Fruit fly (Drosophila melanogaster) whole organism, embryonic: ENCODE results near the gene CG31223.

ENCODE experiments used
- ATbp ChIP-seq: fragments of 200-800 bp; sonication (Bioruptor generic); optimal IDR thresholded peaks from 2 replicates; lab custom pipeline; 2017; ENCODE audit warnings: missing biosample characterization, mild to moderate bottlenecking, missing genetic modification characterization, missing genetic modification reagents
- Awh ChIP-seq: fragments of 200-800 bp; sonication (Bioruptor generic); IDR thresholded peaks from 2 replicates; pipeline ENCODE4, ENCODE4 v1.3.6; 2022; ENCODE audit warnings: missing biosample characterization, missing genetic modification characterization
- BEAF-32 ChIP-seq: fragments of 200-800 bp; sonication (Bioruptor generic); optimal IDR thresholded peaks from 3 replicates; lab custom pipeline; 2017; ENCODE audit warnings: missing biosample characterization, missing genetic modification characterization, mild to moderate bottlenecking, moderate library complexity, missing genetic modification reagents
- CG11398 ChIP-seq: fragments of 200-800 bp; sonication (Bioruptor generic); optimal IDR thresholded peaks from 2 replicates; lab custom pipeline; 2016; ENCODE audit warnings: missing biosample characterization, missing genetic modification characterization
- CG11695 ChIP-seq: fragments of 200-800 bp; sonication (Bioruptor generic); IDR thresholded peaks from 3 replicates; pipeline ENCODE4 v1.3.6; 2022; ENCODE audit warnings: missing biosample characterization, missing genetic modification characterization
- CG13123 ChIP-seq: fragments of 200-800 bp; sonication (Bioruptor generic); optimal IDR thresholded peaks from 2 replicates; lab custom pipeline; 2016; ENCODE audit warnings: missing biosample characterization, missing genetic modification characterization
- CG13287 ChIP-seq: fragments of 200-800 bp; sonication (Bioruptor generic); IDR thresholded peaks from 2 replicates; pipeline ENCODE4 v1.3.6; 2022; ENCODE audit warnings: missing biosample characterization, missing genetic modification characterization; ENCODE audit not compliant: partially characterized antibody
- CG15011 ChIP-seq: fragments of 200-800 bp; sonication (Bioruptor generic); optimal IDR thresholded peaks from 3 replicates; lab custom pipeline; 2018; ENCODE audit warnings: missing biosample characterization, mild to moderate bottlenecking, missing genetic modification characterization
- CG15601 ChIP-seq: fragments of 200-800 bp; sonication (Bioruptor generic); optimal IDR thresholded peaks from 3 replicates; lab custom pipeline; 2019; ENCODE audit warnings: missing biosample characterization, mild to moderate bottlenecking, missing genetic modification characterization, moderate library complexity
- CG1647 ChIP-seq: fragments of 200-800 bp; sonication (Bioruptor generic); optimal IDR thresholded peaks from 3 replicates; lab custom pipeline; 2016; ENCODE audit warnings: missing biosample characterization, missing genetic modification characterization
- CG17361 ChIP-seq: fragments of 200-800 bp; sonication (Bioruptor generic); IDR thresholded peaks from 3 replicates; pipeline ENCODE4 v1.3.6; 2022; ENCODE audit warnings: missing biosample characterization, missing genetic modification characterization
- CG17568 ChIP-seq: fragments of 200-800 bp; sonication (Bioruptor generic); optimal IDR thresholded peaks from 2 replicates; lab custom pipeline; 2018; ENCODE audit warnings: missing biosample characterization, mild to moderate bottlenecking, missing genetic modification characterization, moderate library complexity
- CG17829 ChIP-seq: fragments of 200-800 bp; optimal IDR thresholded peaks from 2 replicates; lab custom pipeline; 2019; ENCODE audit warnings: missing biosample characterization, mild to moderate bottlenecking, missing genetic modification characterization, moderate library complexity
- CG18599 ChIP-seq: fragments of 200-800 bp; sonication (Bioruptor generic); optimal IDR thresholded peaks from 3 replicates; lab custom pipeline; 2017; ENCODE audit warnings: missing biosample characterization, missing genetic modification characterization, mild to moderate bottlenecking, moderate library complexity, missing genetic modification reagents
- CG31365 ChIP-seq: fragments of 200-800 bp; sonication (Bioruptor generic); optimal IDR thresholded peaks from 2 replicates; lab custom pipeline; 2018; ENCODE audit warnings: missing biosample characterization, mild to moderate bottlenecking, missing genetic modification characterization
- CG31441 ChIP-seq: fragments of 200-800 bp; sonication (Bioruptor generic); IDR thresholded peaks from 2 replicates; pipeline ENCODE4 v1.3.6; 2022; ENCODE audit warnings: missing biosample characterization, missing genetic modification characterization
- CG34224 ChIP-seq: fragments of 200-800 bp; sonication (Bioruptor generic); IDR thresholded peaks from 3 replicates; pipeline ENCODE4 v1.3.6; 2022; ENCODE audit warnings: missing biosample characterization, missing genetic modification characterization; ENCODE audit not compliant: partially characterized antibody
- CG34422 ChIP-seq: fragments of 200-800 bp; sonication (Bioruptor generic); IDR thresholded peaks from 3 replicates; pipeline ENCODE4 v1.3.6; 2022; ENCODE audit warnings: missing biosample characterization, missing genetic modification characterization
- CG43689 ChIP-seq: fragments of 200-800 bp; sonication (Bioruptor generic); IDR thresholded peaks from 2 replicates; pipeline ENCODE4 v1.3.6; 2022; ENCODE audit warnings: missing biosample characterization, missing genetic modification characterization
- CG8281 ChIP-seq: fragments of 200-800 bp; sonication (Bioruptor generic); optimal IDR thresholded peaks from 2 replicates; lab custom pipeline; 2018; ENCODE audit warnings: missing biosample characterization, mild to moderate bottlenecking, missing genetic modification characterization, moderate library complexity
- CG8388 ChIP-seq: fragments of 200-800 bp; sonication (Bioruptor generic); optimal IDR thresholded peaks from 2 replicates; lab custom pipeline; 2019; ENCODE audit warnings: missing biosample characterization, mild to moderate bottlenecking, missing genetic modification characterization, moderate library complexity
- CG9797 ChIP-seq: fragments of 200-800 bp; sonication (Bioruptor generic); optimal IDR thresholded peaks from 3 replicates; lab custom pipeline; 2018; ENCODE audit warnings: missing biosample characterization, mild to moderate bottlenecking, missing genetic modification characterization
- CkIIα-i1 ChIP-seq: fragments of 200-800 bp; sonication (Bioruptor generic); IDR thresholded peaks from 2 replicates; pipeline ENCODE4 v1.3.6; 2022; ENCODE audit warnings: missing biosample characterization, missing genetic modification characterization
- Dek ChIP-seq: fragments of 200-800 bp; sonication (Bioruptor generic); optimal IDR thresholded peaks from 3 replicates; lab custom pipeline; 2019; ENCODE audit warnings: missing biosample characterization, mild to moderate bottlenecking, missing genetic modification characterization, moderate library complexity
- Dref ChIP-seq: fragments of 200-800 bp; sonication (Bioruptor generic); IDR thresholded peaks from 2 replicates; pipeline ENCODE4 v1.3.6; 2022; ENCODE audit warnings: missing biosample characterization, missing genetic modification characterization
- Drgx ChIP-seq: fragments of 200-800 bp; sonication (Bioruptor generic); IDR thresholded peaks from 2 replicates; pipeline ENCODE4 v1.3.6; 2022; ENCODE audit warnings: missing biosample characterization, missing genetic modification characterization
- H2.0 ChIP-seq: fragments of 200-800 bp; sonication (Bioruptor generic); IDR thresholded peaks from 2 replicates; pipeline ENCODE4 v1.3.6; 2022; ENCODE audit warnings: missing biosample characterization, missing genetic modification characterization
- NC2α ChIP-seq: fragments of 200-800 bp; sonication (Bioruptor generic); optimal IDR thresholded peaks from 2 replicates; lab custom pipeline; 2016; ENCODE audit warnings: missing biosample characterization, missing genetic modification characterization
- Nf-YB ChIP-seq: fragments of 200-800 bp; sonication (Bioruptor generic); optimal IDR thresholded peaks from 3 replicates; lab custom pipeline; 2019; ENCODE audit warnings: missing biosample characterization, mild to moderate bottlenecking, missing genetic modification characterization, moderate library complexity
- NfI ChIP-seq: fragments of 200-800 bp; sonication (Bioruptor generic); optimal IDR thresholded peaks from 3 replicates; lab custom pipeline; 2018; ENCODE audit warnings: missing biosample characterization, mild to moderate bottlenecking, missing genetic modification characterization, moderate library complexity
- Rfx ChIP-seq: fragments of 200-800 bp; sonication (Bioruptor generic); IDR thresholded peaks from 2 replicates; pipeline ENCODE4 v1.3.6; 2022; ENCODE audit warnings: missing biosample characterization, missing genetic modification characterization
- Tbp ChIP-seq: fragments of >200 bp; optimal IDR thresholded peaks from 2 replicates; lab custom pipeline; 2018; ENCODE audit warnings: missing biosample characterization, missing genetic modification characterization
- abd-A ChIP-seq: fragments of 200-800 bp; sonication (Bioruptor generic); optimal IDR thresholded peaks from 3 replicates; lab custom pipeline; 2019; ENCODE audit warnings: missing biosample characterization, mild to moderate bottlenecking, missing genetic modification characterization, moderate library complexity
- az2 ChIP-seq: fragments of 200-800 bp; sonication (Bioruptor generic); optimal IDR thresholded peaks from 3 replicates; lab custom pipeline; 2016; ENCODE audit warnings: missing biosample characterization, missing genetic modification characterization
- br ChIP-seq: fragments of >200 bp; optimal IDR thresholded peaks from 2 replicates; lab custom pipeline; 2017
- cad ChIP-seq: fragments of >200 bp; optimal IDR thresholded peaks from 2 replicates; lab custom pipeline; 2017; ENCODE audit warnings: missing biosample characterization, missing genetic modification characterization
- cas ChIP-seq: fragments of 200-800 bp; sonication (Bioruptor generic); IDR thresholded peaks from 2 replicates; pipeline ENCODE4 v1.3.6; 2022; ENCODE audit warnings: missing biosample characterization, missing genetic modification characterization
- caup ChIP-seq: fragments of 200-800 bp; sonication (Bioruptor generic); optimal IDR thresholded peaks from 3 replicates; lab custom pipeline; 2017; ENCODE audit warnings: missing biosample characterization, mild to moderate bottlenecking, missing genetic modification characterization, moderate library complexity; ENCODE audit not compliant: severe bottlenecking
- chn ChIP-seq: fragments of 200-800 bp; sonication (Bioruptor generic); optimal IDR thresholded peaks from 2 replicates; lab custom pipeline; 2016; ENCODE audit warnings: missing biosample characterization, missing genetic modification characterization
- esg ChIP-seq: fragments of 200-800 bp; sonication (Bioruptor generic); conservative IDR thresholded peaks from 2 replicates; pipeline ENCODE4 v1.3.6; 2022; ENCODE audit warnings: missing biosample characterization, missing genetic modification characterization
- eve ChIP-seq, 2 experiments: fragments of >200 bp; optimal IDR thresholded peaks; 2 replicates each; lab custom pipeline; 2017; ENCODE audit warnings: missing biosample characterization in 2 of 2, missing genetic modification characterization in 2 of 2
- ftz-f1 ChIP-seq: fragments of 200-800 bp; sonication (Bioruptor generic); optimal IDR thresholded peaks from 2 replicates; lab custom pipeline; 2016; ENCODE audit warnings: missing biosample characterization, missing genetic modification characterization
- hth ChIP-seq: fragments of >200 bp; optimal IDR thresholded peaks from 2 replicates; lab custom pipeline; 2017; ENCODE audit warnings: inconsistent platforms
- row ChIP-seq: fragments of 200-800 bp; sonication (Bioruptor generic); IDR thresholded peaks from 3 replicates; pipeline ENCODE4 v1.3.6; 2022; ENCODE audit warnings: missing biosample characterization, missing genetic modification characterization
- run ChIP-seq: fragments of 200-800 bp; sonication (Bioruptor generic); optimal IDR thresholded peaks from 3 replicates; lab custom pipeline; 2018; ENCODE audit warnings: missing biosample characterization, mild to moderate bottlenecking, missing genetic modification characterization
- seq ChIP-seq: fragments of 200-800 bp; sonication (Bioruptor generic); IDR thresholded peaks from 2 replicates; pipeline ENCODE4 v1.3.6; 2022; ENCODE audit warnings: missing biosample characterization, missing genetic modification characterization
- stwl ChIP-seq: fragments of 200-800 bp; sonication (Bioruptor generic); optimal IDR thresholded peaks from 3 replicates; lab custom pipeline; 2018; ENCODE audit warnings: missing biosample characterization, mild to moderate bottlenecking, missing genetic modification characterization, moderate library complexity
- tio ChIP-seq: fragments of 200-800 bp; sonication (Bioruptor generic); optimal IDR thresholded peaks from 2 replicates; lab custom pipeline; 2017; ENCODE audit warnings: missing biosample characterization, missing genetic modification characterization, inconsistent platforms
- tll ChIP-seq, 2 experiments: fragments of 200-800 bp in 1 of 2; fragments of >200 bp in 1 of 2; sonication (Bioruptor generic) in 1 of 2; optimal IDR thresholded peaks; 2 replicates each; lab custom pipeline; 2017 to 2019; ENCODE audit warnings: missing biosample characterization in 2 of 2, missing genetic modification characterization in 2 of 2, mild to moderate bottlenecking in 1 of 2, moderate library complexity in 1 of 2
- zen2 ChIP-seq: fragments of 200-800 bp; sonication (Bioruptor generic); IDR thresholded peaks from 3 replicates; pipeline ENCODE4 v1.3.6; 2022; ENCODE audit warnings: missing biosample characterization, missing genetic modification characterization; ENCODE audit not compliant: partially characterized antibody
- zf30C ChIP-seq: fragments of 200-800 bp; sonication (Bioruptor generic); optimal IDR thresholded peaks from 3 replicates; lab custom pipeline; 2018; ENCODE audit warnings: missing biosample characterization, mild to moderate bottlenecking, missing genetic modification characterization

The CG31223 gene

dm6 chr3R:20834770-20835183 lies 3.9 kb downstream of the CG31223 start (continued):
- TF ChIP-seq CG15601 (tag; lab: Kevin White, UChicago) (peak; percentile 48), BEAF-32 (GFP tag; lab: Kevin White, UChicago) (no peak), NfI (GFP tag; lab: Kevin White, UChicago) (peak; percentile 6), CkIIα-i1 (GFP tag; lab: Robert Waterston, UW) (no peak), az2 (GFP tag; lab: Kevin White, UChicago) (no peak), CG9797 (GFP tag; lab: Kevin White, UChicago) (no peak), eve (GFP tag; optimal IDR thresholded peaks at IDR 0.05; lab: Kevin White, UChicago) (peak in 1 of 2 experiments; percentile 4), tll (GFP tag; optimal IDR thresholded peaks at IDR 0.05; lab: Kevin White, UChicago) (no peak), cas (GFP tag; lab: Robert Waterston, UW) (no peak), Rfx (peak; percentile 47; the same call in 1 of the 2 replicates), esg (GFP tag; lab: Robert Waterston, UW) (no peak), CG34422 (GFP tag; lab: Robert Waterston, UW) (no peak), ATbp (peak; percentile 79), Dek (peak; percentile 45), CG11398 (peak; percentile 46), CG31365 (tag; lab: Kevin White, UChicago) (peak; percentile 61), CG8388 (no peak), seq (peak; percentile 44; the same call in 1 of the 2 replicates), CG17829 (tag; lab: Kevin White, UChicago) (no peak), CG8281 (tag; lab: Kevin White, UChicago) (peak; percentile 36), Dref (GFP tag; lab: Robert Waterston, UW) (no peak)

- TF ChIP-seq Drgx (GFP tag; lab: Robert Waterston, UW): 0 out of 2 replicates have a peak, but pooled peaks have one; percentile 8
- no peak for TF ChIP-seq run (tag; lab: Kevin White, UChicago)
- TF ChIP-seq esg (GFP tag; lab: Robert Waterston, UW): no peak
- no peak for TF ChIP-seq br (lab: Kevin White, UChicago)
- TF ChIP-seq CG18599 (GFP tag; lab: Kevin White, UChicago): no peak
- TF ChIP-seq NC2α (GFP tag; lab: Kevin White, UChicago): no peak
- TF ChIP-seq CG43689 (GFP tag; lab: Robert Waterston, UW): no peak
- 0 out of 2 replicates have a peak, but pooled peaks have one; percentile 12 for TF ChIP-seq Awh (GFP tag; lab: Robert Waterston, UW)
- TF ChIP-seq cad (GFP tag; lab: Kevin White, UChicago): no peak
- no peak for TF ChIP-seq CG13123
- no peak for TF ChIP-seq CG1647 (GFP tag; lab: Kevin White, UChicago)
- no peak for TF ChIP-seq ftz-f1 (GFP tag; lab: Kevin White, UChicago)
- TF ChIP-seq caup (GFP tag; lab: Kevin White, UChicago): no peak
- TF ChIP-seq CG17361 (GFP tag; lab: Robert Waterston, UW): no peak
- TF ChIP-seq hth (lab: Kevin White, UChicago): no peak
- TF ChIP-seq chn (GFP tag; lab: Kevin White, UChicago): no peak
- no peak for TF ChIP-seq abd-A
- TF ChIP-seq CG11695 (GFP tag; lab: Robert Waterston, UW): peak; percentile 11; the same call in 1 of the 3 replicates
- no peak for TF ChIP-seq CG15011 (GFP tag; lab: Kevin White, UChicago)
- TF ChIP-seq CG13287 (GFP tag; lab: Robert Waterston, UW): no peak
- TF ChIP-seq CG17568 (GFP tag; lab: Kevin White, UChicago): no peak
- no peak for TF ChIP-seq CG8388
- no peak for TF ChIP-seq zf30C (GFP tag; lab: Kevin White, UChicago)
- TF ChIP-seq Tbp (GFP tag; lab: Kevin White, UChicago): no peak
- no peak for TF ChIP-seq tio (GFP tag; lab: Kevin White, UChicago)
- no peak for TF ChIP-seq Nf-YB (GFP tag; lab: Kevin White, UChicago)
- TF ChIP-seq row: 0 out of 3 replicates have a peak, but pooled peaks have one; percentile 11
- no peak for TF ChIP-seq H2.0 (GFP tag; lab: Robert Waterston, UW)
- no peak for TF ChIP-seq CG31441 (GFP tag; lab: Robert Waterston, UW)
- TF ChIP-seq stwl (tag; lab: Kevin White, UChicago): no peak
- no peak for TF ChIP-seq CG34224 (GFP tag; lab: Robert Waterston, UW)
- no peak for TF ChIP-seq zen2 (GFP tag; lab: Robert Waterston, UW)
These were observed 4.6 kb downstream of the CG31223 start for dm6 chr3R:20835531-20835930.
